Fruit fly (Drosophila melanogaster): ENCODE data around the gene CG8483.

dm6 chr3R:13261706-13262105, 47.4 kb upstream of the CG8483 start:
- TF ChIP-seq fru (GFP tag; optimal IDR thresholded peaks at IDR 0.05) = no peak
- no peak for TF ChIP-seq woc (GFP tag; optimal IDR thresholded peaks at IDR 0.05)
- TF ChIP-seq Rel (GFP tag; optimal IDR thresholded peaks at IDR 0.05) = no peak
- TF ChIP-seq Rel (tag; optimal IDR thresholded peaks at IDR 0.05) = no peak
- no peak for TF ChIP-seq h (GFP tag; optimal IDR thresholded peaks at IDR 0.05)
- no peak for TF ChIP-seq pan (optimal IDR thresholded peaks at IDR 0.05)
- TF ChIP-seq usp (GFP tag; optimal IDR thresholded peaks at IDR 0.05) = no peak
- TF ChIP-seq Abd-B (GFP tag; optimal IDR thresholded peaks at IDR 0.05) = no peak
- no peak for TF ChIP-seq OdsH (GFP tag; optimal IDR thresholded peaks at IDR 0.05)
- no peak for TF ChIP-seq psq (GFP tag; optimal IDR thresholded peaks at IDR 0.05)
- TF ChIP-seq Dfd (GFP tag; optimal IDR thresholded peaks at IDR 0.05) = no peak
- TF ChIP-seq Vsx2 (GFP tag; optimal IDR thresholded peaks at IDR 0.05; ENCODE audit: partially characterized antibody) = no peak

All from whole organism, wandering third instar larva.